Fruit fly (Drosophila melanogaster): ENCODE data around the gene CG34375.

- TF ChIP-seq CG13204 (GFP tag; optimal IDR thresholded peaks at IDR 0.05) (no peak), CG12605 (GFP tag; IDR thresholded peaks at IDR 0.05) (no peak), gl (tag; optimal IDR thresholded peaks at IDR 0.05) (no peak), CG8159 (tag; optimal IDR thresholded peaks at IDR 0.05) (no peak), CG8301 (tag; optimal IDR thresholded peaks at IDR 0.05) (no peak), fd96Ca (GFP tag; IDR thresholded peaks at IDR 0.05) (no peak), CG32121 (GFP tag; IDR thresholded peaks at IDR 0.05) (no peak), Snoo (tag; optimal IDR thresholded peaks at IDR 0.05) (no peak), D1 (tag; optimal IDR thresholded peaks at IDR 0.05) (no peak), EcR (GFP tag; optimal IDR thresholded peaks at IDR 0.05) (no peak), CG4496 (GFP tag; IDR thresholded peaks at IDR 0.05) (no peak), rn (GFP tag; IDR thresholded peaks at IDR 0.05) (no peak), CG17806 (tag; optimal IDR thresholded peaks at IDR 0.05) (no peak)
These were observed 47.0 kb upstream of the CG34375 start for dm6 chr3R:23057390-23057789.

All from whole organism, pupa.